Worm (Caenorhabditis elegans) whole organism, L3 larva: ENCODE measurements around the gene plpp-1.1.

Experiments used
- ZK546.5 ChIP-seq: sonication (generic microtip); optimal IDR thresholded peaks from 2 replicates; lab custom pipeline; 2017; ENCODE audit warnings: missing biosample characterization, missing genetic modification characterization
- ceh-16 ChIP-seq: sonication (generic microtip); optimal IDR thresholded peaks from 2 replicates; lab custom pipeline; 2017; ENCODE audit warnings: missing biosample characterization, missing genetic modification characterization
- ceh-28 ChIP-seq: fragments of 150-350 bp; optimal IDR thresholded peaks from 2 replicates; lab custom pipeline; 2014; ENCODE audit warnings: missing biosample characterization, missing genetic modification reagents, missing genetic modification characterization
- ceh-82 ChIP-seq: fragments of 150-350 bp; optimal IDR thresholded peaks from 2 replicates; lab custom pipeline; 2014; ENCODE audit warnings: missing biosample characterization, missing genetic modification characterization
- ceh-9 ChIP-seq: sonication (generic microtip); optimal IDR thresholded peaks from 2 replicates; lab custom pipeline; 2018; ENCODE audit warnings: missing biosample characterization, missing genetic modification characterization
- daf-12 ChIP-seq: fragments of 150-350 bp; optimal IDR thresholded peaks from 2 replicates; lab custom pipeline; 2014; ENCODE audit warnings: missing biosample characterization, missing genetic modification reagents, missing genetic modification characterization
- egl-27 ChIP-seq: sonication (generic microtip); optimal IDR thresholded peaks from 4 replicates; lab custom pipeline; 2017; ENCODE audit warnings: missing biosample characterization, missing genetic modification reagents, missing genetic modification characterization
- egl-5 ChIP-seq: fragments of 150-350 bp; optimal IDR thresholded peaks from 2 replicates; lab custom pipeline; 2017; ENCODE audit warnings: missing biosample characterization, missing genetic modification reagents, missing genetic modification characterization, inconsistent platforms
- elt-1 ChIP-seq: fragments of 150-350 bp; optimal IDR thresholded peaks from 2 replicates; lab custom pipeline; 2014; ENCODE audit warnings: missing biosample characterization, missing genetic modification characterization
- elt-2 ChIP-seq: sonication (generic microtip); optimal IDR thresholded peaks from 2 replicates; lab custom pipeline; 2016; ENCODE audit warnings: missing genetic modification reagents, mild to moderate bottlenecking, missing genetic modification characterization, missing compliant biosample characterization
- elt-3 ChIP-seq, 3 experiments: fragments of 150-350 bp in 1 of 3; sonication (generic microtip) in 2 of 3; optimal IDR thresholded peaks; 2 replicates in 2 of 3; 4 replicates in 1 of 3; lab custom pipeline; 2014 to 2017; ENCODE audit warnings: missing biosample characterization in 3 of 3, missing genetic modification characterization in 3 of 3
- eor-1 ChIP-seq, 2 experiments: fragments of 150-350 bp; optimal IDR thresholded peaks; 2 replicates each; lab custom pipeline; 2014 to 2018; ENCODE audit warnings: missing biosample characterization in 2 of 2, missing genetic modification characterization in 2 of 2
- fkh-10 ChIP-seq: sonication (generic microtip); optimal IDR thresholded peaks from 2 replicates; lab custom pipeline; 2017; ENCODE audit warnings: missing biosample characterization, missing genetic modification reagents, missing genetic modification characterization
- hmg-11 ChIP-seq: sonication (generic microtip); optimal IDR thresholded peaks from 2 replicates; lab custom pipeline; 2016; ENCODE audit warnings: missing genetic modification characterization, missing compliant biosample characterization
- lin-39 ChIP-seq: fragments of 150-350 bp; optimal IDR thresholded peaks from 2 replicates; lab custom pipeline; 2018; ENCODE audit warnings: missing biosample characterization, missing genetic modification reagents, missing genetic modification characterization
- mdl-1 ChIP-seq: fragments of 150-350 bp; optimal IDR thresholded peaks from 2 replicates; lab custom pipeline; 2014; ENCODE audit warnings: missing biosample characterization, missing genetic modification characterization
- mml-1 ChIP-seq: fragments of 150-350 bp; sonication (generic microtip); optimal IDR thresholded peaks from 3 replicates; lab custom pipeline; 2014; ENCODE audit warnings: missing biosample characterization, missing genetic modification characterization
- nfya-1 ChIP-seq: sonication (generic microtip); optimal IDR thresholded peaks from 2 replicates; lab custom pipeline; 2017; ENCODE audit warnings: missing genetic modification characterization, mild to moderate bottlenecking, missing compliant biosample characterization, antibody characterized with exemption, moderate library complexity; ENCODE audit not compliant: insufficient read depth
- nhr-23 ChIP-seq: fragments of 150-350 bp; optimal IDR thresholded peaks from 2 replicates; lab custom pipeline; 2014; ENCODE audit warnings: missing biosample characterization, missing genetic modification reagents, missing genetic modification characterization
- nhr-237 ChIP-seq: fragments of 150-350 bp; optimal IDR thresholded peaks from 2 replicates; lab custom pipeline; 2014; ENCODE audit warnings: missing biosample characterization, missing genetic modification characterization
- nhr-25 ChIP-seq: sonication (generic microtip); optimal IDR thresholded peaks from 2 replicates; lab custom pipeline; 2017; ENCODE audit warnings: missing biosample characterization, missing genetic modification characterization
- nhr-43 ChIP-seq: sonication (generic microtip); optimal IDR thresholded peaks from 2 replicates; lab custom pipeline; 2016; ENCODE audit warnings: mild to moderate bottlenecking, missing genetic modification characterization, missing compliant biosample characterization; ENCODE audit not compliant: poor library complexity, severe bottlenecking
- nhr-67 ChIP-seq: fragments of 150-350 bp; optimal IDR thresholded peaks from 2 replicates; lab custom pipeline; 2014; ENCODE audit warnings: missing biosample characterization, missing genetic modification characterization
- nhr-76 ChIP-seq: fragments of 150-350 bp; sonication (generic microtip); optimal IDR thresholded peaks from 5 replicates; lab custom pipeline; 2014; ENCODE audit warnings: missing biosample characterization, missing genetic modification characterization
- pha-4 ChIP-seq: fragments of 150-350 bp; optimal IDR thresholded peaks from 2 replicates; lab custom pipeline; 2014; ENCODE audit warnings: missing biosample characterization, missing genetic modification reagents, missing genetic modification characterization
- pqm-1 ChIP-seq: fragments of 150-350 bp; optimal IDR thresholded peaks from 2 replicates; lab custom pipeline; 2017; ENCODE audit warnings: missing biosample characterization, missing genetic modification characterization, inconsistent platforms
- snpc-4 ChIP-seq: fragments of 150-350 bp; optimal IDR thresholded peaks from 2 replicates; lab custom pipeline; 2014; ENCODE audit warnings: missing biosample characterization, missing genetic modification characterization
- unc-39 ChIP-seq: sonication (generic microtip); optimal IDR thresholded peaks from 4 replicates; lab custom pipeline; 2017; ENCODE audit warnings: missing biosample characterization, missing genetic modification characterization
- ztf-11 ChIP-seq: fragments of 150-350 bp; optimal IDR thresholded peaks from 2 replicates; lab custom pipeline; 2014; ENCODE audit warnings: missing biosample characterization, missing genetic modification characterization

Gene plpp-1.1

DNA sequence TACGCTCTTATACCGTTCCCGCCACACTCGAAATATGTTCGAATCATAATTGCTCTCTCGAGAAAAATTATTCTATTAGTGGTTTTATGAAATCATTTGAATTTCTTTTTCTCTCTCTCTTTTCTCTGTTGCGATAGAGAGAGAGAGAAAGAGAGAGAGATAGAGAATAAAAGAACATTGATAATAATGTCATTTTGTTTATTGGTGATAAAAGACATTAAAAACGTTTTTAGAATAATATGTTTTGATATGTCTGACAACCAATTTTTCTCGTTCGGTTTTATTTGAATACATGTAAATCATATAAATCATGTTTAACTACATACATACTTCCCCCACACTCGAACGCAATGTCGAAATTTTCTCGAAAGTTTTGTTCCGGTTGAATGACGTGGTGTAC is 25.2 kb upstream of the plpp-1.1 start:
- TF ChIP-seq pqm-1 (peak; percentile 30), nhr-25 (tag; lab: Kevin White, UChicago) (no peak), nhr-43 (no peak), egl-5 (tag; lab: Kevin White, UChicago) (peak; percentile 63), elt-2 (tag; lab: Kevin White, UChicago) (peak; percentile 69), pha-4 (peak; percentile 30)

ce11 chrII:3952368-3952767 is 24.6 kb upstream of the plpp-1.1 start:
- TF ChIP-seq egl-27 (tag; lab: Kevin White, UChicago) (no peak), ceh-16 (tag; lab: Kevin White, UChicago) (no peak), elt-3 (tag; optimal IDR thresholded peaks at IDR 0.05; lab: Kevin White, UChicago) (no peak), elt-2 (tag; lab: Kevin White, UChicago) (no peak), unc-39 (tag; lab: Kevin White, UChicago) (no peak), daf-12 (no peak), egl-5 (tag; lab: Kevin White, UChicago) (no peak), nhr-237 (tag; lab: Kevin White, UChicago) (no peak), fkh-10 (GFP tag; lab: Kevin White, UChicago) (no peak)

DNA sequence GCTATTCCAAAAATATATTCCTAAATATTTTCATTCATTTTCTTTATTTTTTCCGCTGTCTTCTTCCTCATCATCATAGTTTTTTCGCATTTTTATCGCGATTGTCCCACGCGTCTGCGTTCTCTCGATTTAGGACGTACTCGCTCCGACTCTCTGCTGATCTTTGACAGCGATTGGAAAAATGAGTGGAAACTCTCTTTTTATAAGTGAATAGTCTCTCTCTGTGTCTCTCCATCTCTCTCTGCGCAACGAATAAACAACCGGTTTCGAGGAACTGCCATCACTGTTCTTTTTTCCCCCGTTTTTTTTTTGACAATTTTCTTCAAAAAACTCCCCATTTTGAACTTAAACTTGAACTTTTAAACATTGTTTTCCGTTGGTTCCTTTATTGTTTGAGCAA is 23.6 kb upstream of the plpp-1.1 start:
- TF ChIP-seq nfya-1 (peak; percentile 40), ceh-16 (tag; lab: Kevin White, UChicago) (no peak), pha-4 (peak; percentile 72), elt-1 (peak; percentile 55), nhr-25 (tag; lab: Kevin White, UChicago) (peak; percentile 54), nhr-23 (tag; lab: Kevin White, UChicago) (peak; percentile 62), nhr-43 (no peak), ztf-11 (tag; lab: Kevin White, UChicago) (no peak), egl-27 (tag; lab: Kevin White, UChicago) (no peak), ceh-82 (tag; lab: Kevin White, UChicago) (no peak)
- TF ChIP-seq, all 47 proteins: peak for 5

ce11 chrII:3950077-3950476 is 22.3 kb upstream of the plpp-1.1 start, which contains the start of gene sea-2:
TSS of gene sea-2 (plus strand) at chrII:3950377.
- no peak for TF ChIP-seq snpc-4
- TF ChIP-seq nhr-25 (tag; lab: Kevin White, UChicago): no peak
- TF ChIP-seq ceh-28 (tag; lab: Kevin White, UChicago): no peak
- TF ChIP-seq nhr-67: no peak
- TF ChIP-seq mml-1 (tag; lab: Kevin White, UChicago): no peak
- TF ChIP-seq eor-1 (tag; optimal IDR thresholded peaks at IDR 0.05; lab: Kevin White, UChicago): no peak
- TF ChIP-seq ceh-9 (tag; lab: Kevin White, UChicago): no peak
- TF ChIP-seq ZK546.5 (tag; lab: Kevin White, UChicago): no peak
- no peak for TF ChIP-seq ceh-82 (tag; lab: Kevin White, UChicago)
- TF ChIP-seq pqm-1: no peak

ce11 chrII:3948507-3948906 is 20.7 kb upstream of the plpp-1.1 start:
- TF ChIP-seq hmg-11 (peak; percentile 15), lin-39 (tag; lab: Kevin White, UChicago) (peak; percentile 28), nhr-76 (tag; lab: Kevin White, UChicago) (no peak), nfya-1 (peak; percentile 35)
- TF ChIP-seq, all 47 proteins: peak for 3

DNA sequence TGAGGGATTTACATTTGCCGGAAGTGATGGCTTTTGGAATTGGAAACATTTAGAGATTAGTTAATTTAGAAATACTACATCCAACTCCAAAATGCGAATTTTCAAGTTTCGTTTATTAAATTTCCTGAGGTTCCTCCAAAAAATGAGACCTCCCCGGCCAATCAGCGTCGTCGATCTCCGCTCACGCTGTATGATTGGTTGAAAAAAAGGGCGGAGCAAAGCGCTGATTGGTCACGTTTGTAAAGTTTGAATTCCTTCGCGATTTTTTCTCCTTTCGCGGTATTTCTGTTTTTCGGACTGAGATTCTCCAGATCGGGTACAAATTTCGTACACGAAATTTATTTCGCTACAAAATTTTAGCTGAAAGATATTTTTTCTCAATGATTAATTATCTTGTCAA is 19.6 kb upstream of the plpp-1.1 start:
- TF ChIP-seq unc-39 (tag; lab: Kevin White, UChicago) (no peak), pha-4 (no peak), ceh-9 (tag; lab: Kevin White, UChicago) (no peak), nfya-1 (peak; percentile 83)

- TF ChIP-seq elt-3 (tag; optimal IDR thresholded peaks at IDR 0.05; lab: Kevin White, UChicago): no peak
- TF ChIP-seq mdl-1 (tag; lab: Kevin White, UChicago): no peak
- no peak for TF ChIP-seq snpc-4
Observed at ce11 chrII:3935990-3936389, 8.2 kb upstream of the plpp-1.1 start.
